Worm (Caenorhabditis elegans) whole organism, L4 larva: ENCODE measurements around the gene clec-125.
A peak's percentile ranks its signal among the peaks of the same experiment; 100 is the strongest.
"Not testable (repeated sequence)": the region's sequence is repeated elsewhere in the genome, so short reads cannot be mapped to it uniquely, and the experiment has no call there.

ENCODE experiments used
- D1046.2 ChIP-seq: fragments of 200-800 bp; sonication (Bioruptor generic); IDR thresholded peaks from 2 replicates; pipeline ENCODE4 v1.3.6; 2022; ENCODE audit warnings: missing genetic modification characterization, missing compliant biosample characterization
- F44E2.7 ChIP-seq: fragments of 200-800 bp; sonication (Bioruptor generic); IDR thresholded peaks from 2 replicates; pipeline ENCODE4 v2.1.2; 2022; ENCODE audit warnings: missing genetic modification characterization, missing compliant biosample characterization
- T26A8.4 ChIP-seq: fragments of 200-800 bp; sonication (Bioruptor generic); IDR thresholded peaks from 2 replicates; pipeline ENCODE4 v1.3.6; 2022; ENCODE audit warnings: missing genetic modification characterization, missing compliant biosample characterization
- Y48G9A.11 ChIP-seq: fragments of 200-800 bp; sonication (Bioruptor generic); IDR thresholded peaks from 2 replicates; pipeline ENCODE4 v1.3.6; 2022; ENCODE audit warnings: missing genetic modification reagents, missing genetic modification characterization, missing compliant biosample characterization
- Y5F2A.4 ChIP-seq: fragments of 200-800 bp; sonication (Bioruptor generic); optimal IDR thresholded peaks from 2 replicates; lab custom pipeline; 2018; ENCODE audit warnings: mild to moderate bottlenecking, missing genetic modification characterization, missing compliant biosample characterization
- aha-1 ChIP-seq: fragments of 150-350 bp; peaks from one replicate; lab custom pipeline; 2014; ENCODE audit warnings: missing biosample characterization, missing genetic modification characterization
- aly-2 ChIP-seq: sonication (generic microtip); optimal IDR thresholded peaks from 2 replicates; lab custom pipeline; 2018; ENCODE audit warnings: missing biosample characterization, missing genetic modification characterization
- ama-1 ChIP-seq: fragments of 150-350 bp; optimal IDR thresholded peaks from 2 replicates; lab custom pipeline; 2014; ENCODE audit warnings: inconsistent platforms, mixed read lengths
- arid-1 ChIP-seq: fragments of 200-800 bp; sonication (Bioruptor generic); conservative IDR thresholded peaks from 2 replicates; pipeline ENCODE4 v1.3.6; 2022; ENCODE audit warnings: missing genetic modification reagents, missing genetic modification characterization, missing compliant biosample characterization
- ceh-28 ChIP-seq: fragments of 150-350 bp; optimal IDR thresholded peaks from 2 replicates; lab custom pipeline; 2014; ENCODE audit warnings: missing biosample characterization, missing genetic modification reagents, missing genetic modification characterization
- ceh-32 ChIP-seq: sonication (generic microtip); optimal IDR thresholded peaks from 2 replicates; lab custom pipeline; 2016; ENCODE audit warnings: mild to moderate bottlenecking, missing genetic modification characterization, missing compliant biosample characterization; ENCODE audit not compliant: poor library complexity
- ctbp-1 ChIP-seq: fragments of 200-800 bp; sonication (Bioruptor generic); IDR thresholded peaks from 2 replicates; pipeline ENCODE4 v1.3.6; 2022; ENCODE audit warnings: missing genetic modification reagents, missing genetic modification characterization, missing compliant biosample characterization
- daf-16 ChIP-seq, 3 experiments: sonication (generic microtip); optimal IDR thresholded peaks; 2 replicates each; lab custom pipeline; 2016 to 2017; ENCODE audit warnings: missing genetic modification characterization in 3 of 3, missing genetic modification reagents in 3 of 3, mild to moderate bottlenecking in 2 of 3, missing compliant biosample characterization in 2 of 3, missing biosample characterization in 1 of 3, moderate library complexity in 1 of 3
- dmd-6 ChIP-seq: fragments of 200-800 bp; sonication (Bioruptor generic); IDR thresholded peaks from 2 replicates; pipeline ENCODE4 v1.3.6; 2022; ENCODE audit warnings: missing genetic modification reagents, missing genetic modification characterization, missing compliant biosample characterization
- dmd-8 ChIP-seq: fragments of 200-800 bp; sonication (Bioruptor generic); IDR thresholded peaks from 2 replicates; pipeline ENCODE4 v1.3.6; 2022; ENCODE audit warnings: missing genetic modification characterization, missing compliant biosample characterization
- duxl-1 ChIP-seq: sonication (generic microtip); optimal IDR thresholded peaks from 2 replicates; lab custom pipeline; 2016; ENCODE audit warnings: mild to moderate bottlenecking, missing genetic modification characterization, moderate library complexity, missing compliant biosample characterization; ENCODE audit not compliant: poor library complexity
- egl-43 ChIP-seq: fragments of 200-800 bp; sonication (Bioruptor generic); IDR thresholded peaks from 2 replicates; pipeline ENCODE4 v1.3.6; 2022; ENCODE audit warnings: missing genetic modification reagents, missing genetic modification characterization, missing compliant biosample characterization
- hlh-11 ChIP-seq: fragments of 200-800 bp; sonication (Bioruptor generic); optimal IDR thresholded peaks from 2 replicates; lab custom pipeline; 2018; ENCODE audit warnings: mild to moderate bottlenecking, missing genetic modification characterization, missing compliant biosample characterization
- lim-7 ChIP-seq: fragments of 200-800 bp; sonication (Bioruptor generic); IDR thresholded peaks from 2 replicates; pipeline ENCODE4 v1.3.6; 2022; ENCODE audit warnings: missing genetic modification characterization, missing compliant biosample characterization
- lin-1 ChIP-seq: fragments of 200-800 bp; sonication (Bioruptor generic); IDR thresholded peaks from 2 replicates; pipeline ENCODE4 v1.3.6; 2022; ENCODE audit warnings: missing genetic modification reagents, missing genetic modification characterization, missing compliant biosample characterization
- lin-13 ChIP-seq: fragments of 150-350 bp; optimal IDR thresholded peaks from 2 replicates; lab custom pipeline; 2014; ENCODE audit warnings: missing biosample characterization, missing genetic modification reagents, missing genetic modification characterization
- lin-15B ChIP-seq: fragments of 150-350 bp; sonication (generic microtip); optimal IDR thresholded peaks from 3 replicates; lab custom pipeline; 2014; ENCODE audit warnings: missing biosample characterization, missing genetic modification characterization
- madf-5 ChIP-seq, 2 experiments: fragments of 200-800 bp; sonication (Bioruptor generic); IDR thresholded peaks; 2 replicates each; pipeline ENCODE4 v1.3.6; 2022; ENCODE audit warnings: missing compliant biosample characterization in 2 of 2, missing genetic modification characterization in 2 of 2
- mdt-29 ChIP-seq: fragments of 200-800 bp; sonication (Bioruptor generic); IDR thresholded peaks from 2 replicates; pipeline ENCODE4 v1.3.6; 2022; ENCODE audit warnings: missing genetic modification reagents, missing genetic modification characterization, missing compliant biosample characterization
- nhr-111 ChIP-seq: fragments of 200-800 bp; sonication (Bioruptor generic); optimal IDR thresholded peaks from 2 replicates; lab custom pipeline; 2018; ENCODE audit warnings: mild to moderate bottlenecking, missing genetic modification characterization, missing compliant biosample characterization
- nhr-237 ChIP-seq: sonication (generic microtip); optimal IDR thresholded peaks from 2 replicates; lab custom pipeline; 2017; ENCODE audit warnings: missing biosample characterization, missing genetic modification characterization
- nhr-41 ChIP-seq: fragments of 200-800 bp; sonication (Bioruptor generic); IDR thresholded peaks from 2 replicates; pipeline ENCODE4 v1.3.6; 2022; ENCODE audit warnings: missing genetic modification reagents, missing genetic modification characterization, missing compliant biosample characterization
- nhr-48 ChIP-seq: sonication (generic microtip); optimal IDR thresholded peaks from 2 replicates; lab custom pipeline; 2016; ENCODE audit warnings: mild to moderate bottlenecking, missing genetic modification characterization, missing compliant biosample characterization
- nhr-76 ChIP-seq: fragments of 150-350 bp; optimal IDR thresholded peaks from 2 replicates; lab custom pipeline; 2014; ENCODE audit warnings: missing biosample characterization, missing genetic modification characterization
- php-3 ChIP-seq: fragments of 200-800 bp; sonication (Bioruptor generic); IDR thresholded peaks from 2 replicates; pipeline ENCODE4 v1.3.6; 2022; ENCODE audit warnings: missing genetic modification reagents, missing genetic modification characterization, missing compliant biosample characterization
- saeg-2 ChIP-seq: fragments of 200-800 bp; sonication (Bioruptor generic); IDR thresholded peaks from 2 replicates; pipeline ENCODE4 v1.3.6; 2022; ENCODE audit warnings: missing genetic modification reagents, missing genetic modification characterization, missing compliant biosample characterization
- snpc-1.2 ChIP-seq: fragments of 200-800 bp; sonication (Bioruptor generic); IDR thresholded peaks from 2 replicates; pipeline ENCODE4 v1.3.6; 2022; ENCODE audit warnings: missing genetic modification reagents, missing genetic modification characterization, missing compliant biosample characterization
- spr-1 ChIP-seq: sonication (generic microtip); optimal IDR thresholded peaks from 2 replicates; lab custom pipeline; 2016; ENCODE audit warnings: mild to moderate bottlenecking, missing genetic modification characterization, missing compliant biosample characterization
- spr-3 ChIP-seq: fragments of 200-800 bp; sonication (Bioruptor generic); optimal IDR thresholded peaks from 2 replicates; lab custom pipeline; 2018; ENCODE audit warnings: mild to moderate bottlenecking, missing genetic modification characterization, missing compliant biosample characterization
- tra-1 ChIP-seq: fragments of 200-800 bp; sonication (Bioruptor generic); IDR thresholded peaks from 2 replicates; pipeline ENCODE4 v1.3.6; 2022; ENCODE audit warnings: missing genetic modification reagents, missing genetic modification characterization, missing compliant biosample characterization
- unc-62 ChIP-seq, 3 experiments: fragments of 150-350 bp in 1 of 3; sonication (generic microtip); optimal IDR thresholded peaks in 2 of 3; peaks in 1 of 3; 1 replicate in 1 of 3; 2 replicates in 2 of 3; lab custom pipeline; 2014 to 2017; ENCODE audit warnings: missing biosample characterization in 3 of 3, missing genetic modification characterization in 3 of 3, missing genetic modification reagents in 3 of 3, missing genotype in 1 of 3
- vab-7 ChIP-seq: fragments of 200-800 bp; sonication (Bioruptor generic); IDR thresholded peaks from 2 replicates; pipeline ENCODE4 v1.3.6; 2022; ENCODE audit warnings: missing genetic modification reagents, missing genetic modification characterization, missing compliant biosample characterization
- zfp-3 ChIP-seq: fragments of 200-800 bp; sonication (Bioruptor generic); conservative IDR thresholded peaks from 2 replicates; pipeline ENCODE4 v1.3.6; 2022; ENCODE audit warnings: missing genetic modification reagents, missing genetic modification characterization, missing compliant biosample characterization
- zip-11 ChIP-seq: fragments of 200-800 bp; sonication (Bioruptor generic); IDR thresholded peaks from 2 replicates; pipeline ENCODE4 v1.3.6; 2022; ENCODE audit warnings: missing genetic modification characterization, missing compliant biosample characterization
- ztf-11 ChIP-seq: fragments of 150-350 bp; optimal IDR thresholded peaks from 2 replicates; lab custom pipeline; 2014; ENCODE audit warnings: missing biosample characterization, missing genetic modification characterization
- ztf-7 ChIP-seq: fragments of 150-350 bp; optimal IDR thresholded peaks from 2 replicates; lab custom pipeline; 2014; ENCODE audit warnings: missing biosample characterization, missing genetic modification characterization

Gene clec-125

ce11 chrII:3560592-3560991, 44.8 kb downstream of the clec-125 start, which contains the start of gene W10G11.1:
W10G11.1 (minus strand) TSS chrII:3560692.
- TF ChIP-seq aha-1 (tag; lab: Kevin White, UChicago): no peak
- TF ChIP-seq snpc-1.2 (GFP tag; lab: Robert Waterston, UW): no peak
- TF ChIP-seq nhr-48 (tag; lab: Kevin White, UChicago): no peak
- no peak for TF ChIP-seq ctbp-1 (GFP tag; lab: Robert Waterston, UW)
- TF ChIP-seq spr-3: no peak
- no peak for TF ChIP-seq daf-16 (GFP tag; optimal IDR thresholded peaks at IDR 0.05; lab: Kevin White, UChicago)
- no peak for TF ChIP-seq daf-16 (tag; optimal IDR thresholded peaks at IDR 0.05; lab: Kevin White, UChicago)
- TF ChIP-seq lim-7: no peak
- TF ChIP-seq ztf-11 (tag; lab: Kevin White, UChicago): no peak
- no peak for TF ChIP-seq dmd-6
- no peak for TF ChIP-seq spr-1 (tag; lab: Kevin White, UChicago)
- TF ChIP-seq egl-43 (GFP tag; lab: Robert Waterston, UW): no peak
- TF ChIP-seq saeg-2 (GFP tag; lab: Robert Waterston, UW): no peak
- no peak for TF ChIP-seq lin-15B
- no peak for TF ChIP-seq php-3
- no peak for TF ChIP-seq Y48G9A.11 (GFP tag; lab: Robert Waterston, UW)

DNA sequence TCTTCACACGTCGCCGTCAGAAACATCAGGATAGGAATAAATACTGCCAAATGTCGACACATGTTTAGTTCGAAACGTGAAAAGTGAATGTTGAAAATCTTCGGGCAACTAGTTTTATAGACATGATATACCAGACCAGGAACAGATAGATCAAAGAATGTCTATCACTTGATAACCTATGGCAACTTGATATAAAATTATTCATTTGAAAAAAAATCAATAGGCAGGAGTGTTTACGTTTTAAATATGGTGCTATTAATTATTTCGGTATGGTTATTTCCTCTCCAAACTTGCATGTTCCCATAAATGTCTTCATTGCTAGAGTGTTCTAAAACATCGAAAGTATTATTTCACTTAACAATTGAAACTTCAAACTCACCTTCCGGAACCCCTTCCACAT, 45.8 kb downstream of the clec-125 start, which contains the start of gene W10G11.2:
Gene W10G11.2 (minus strand): TSS at position 101 of the 400 bp plus-strand sequence.
- TF ChIP-seq F44E2.7 (no peak), nhr-76 (tag; lab: Kevin White, UChicago) (no peak), ceh-32 (no peak)

DNA sequence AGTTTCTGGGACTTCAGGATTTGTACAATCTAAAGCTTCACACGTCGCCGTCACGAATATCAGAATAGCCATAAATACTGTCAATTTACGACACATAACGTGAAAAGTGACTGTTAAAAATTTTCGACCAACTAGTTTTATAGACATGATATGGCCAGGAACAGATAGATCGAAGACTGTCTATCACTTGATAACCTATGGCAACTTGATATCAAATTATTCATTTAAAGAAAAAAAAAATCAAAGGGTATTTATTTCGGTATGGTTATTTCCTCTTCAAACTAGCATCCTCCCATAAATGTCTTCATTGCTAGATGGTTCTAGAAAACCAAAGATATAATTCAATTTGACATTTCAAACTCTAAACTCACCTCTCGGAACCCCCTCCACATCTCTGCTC, 46.6 kb downstream of the clec-125 start, which contains the start of gene W10G11.3:
Gene W10G11.3 (minus strand): TSS at position 101 of the 400 bp plus-strand sequence.
- TF ChIP-seq zip-11 (no peak), ama-1 (lab: Kevin White, UChicago) (no peak), dmd-8 (GFP tag; lab: Robert Waterston, UW) (no peak), nhr-237 (tag; lab: Kevin White, UChicago) (no peak), mdt-29 (GFP tag; lab: Robert Waterston, UW) (no peak), duxl-1 (tag; lab: Kevin White, UChicago) (no peak), ztf-11 (tag; lab: Kevin White, UChicago) (no peak), vab-7 (GFP tag; lab: Robert Waterston, UW) (no peak), dmd-6 (no peak), unc-62 (GFP tag; optimal IDR thresholded peaks at IDR 0.05 in 1 of 2; lab: Kevin White, UChicago) (no peak), unc-62 (tag; optimal IDR thresholded peaks at IDR 0.05; lab: Kevin White, UChicago) (no peak), ztf-7 (tag; lab: Kevin White, UChicago) (no peak), nhr-111 (no peak)
- TF ChIP-seq, all 104 proteins: peak for 0

- no peak for TF ChIP-seq ceh-28 (tag; lab: Kevin White, UChicago)
- TF ChIP-seq duxl-1 (tag; lab: Kevin White, UChicago): no peak
- TF ChIP-seq aly-2 (tag; lab: Kevin White, UChicago): no peak
- peak in 1 of 2 experiments; percentile 91 for TF ChIP-seq unc-62 (GFP tag; optimal IDR thresholded peaks at IDR 0.05 in 1 of 2; lab: Kevin White, UChicago)
- no peak for TF ChIP-seq unc-62 (tag; optimal IDR thresholded peaks at IDR 0.05; lab: Kevin White, UChicago)
- no peak for TF ChIP-seq ama-1 (lab: Kevin White, UChicago)
- TF ChIP-seq, all 104 proteins: peak for 1
These were observed 51.3 kb downstream of the clec-125 start for ce11 chrII:3567066-3567465.

ce11 chrII:3567576-3567975, 51.8 kb downstream of the clec-125 start:
- TF ChIP-seq arid-1 (GFP tag; lab: Robert Waterston, UW) (peak; percentile 79), egl-43 (GFP tag; lab: Robert Waterston, UW) (peak; percentile 94), T26A8.4 (GFP tag; lab: Robert Waterston, UW) (peak; percentile 67), D1046.2 (GFP tag; lab: Robert Waterston, UW) (0 out of 2 replicates have a peak, but pooled peaks have one; percentile 80), unc-62 (GFP tag; optimal IDR thresholded peaks at IDR 0.05 in 1 of 2; lab: Kevin White, UChicago) (peak in 1 of 2 experiments; percentile 66), php-3 (0 out of 2 replicates have a peak, but pooled peaks have one; percentile 29), tra-1 (GFP tag; lab: Robert Waterston, UW) (peak; percentile 54; the same call in 1 of the 2 replicates), zfp-3 (GFP tag; lab: Robert Waterston, UW) (peak; percentile 77), hlh-11 (tag; lab: Kevin White, UChicago) (peak; percentile 46), spr-3 (peak; percentile 19), dmd-6 (peak; percentile 59), lin-13 (peak; percentile 55), nhr-41 (GFP tag; lab: Robert Waterston, UW) (peak; percentile 59; the same call in 1 of the 2 replicates), Y5F2A.4 (GFP tag; lab: Kevin White, UChicago) (peak; percentile 52), lin-1 (GFP tag; lab: Robert Waterston, UW) (0 out of 2 replicates have a peak, but pooled peaks have one; percentile 43), madf-5 (GFP tag; IDR thresholded peaks at IDR 0.05; lab: Robert Waterston, UW) (peak; percentile 20 to 83; a peak in 2 of 4 replicates), snpc-1.2 (GFP tag; lab: Robert Waterston, UW) (peak; percentile 86), nhr-48 (tag; lab: Kevin White, UChicago) (peak; percentile 55), saeg-2 (GFP tag; lab: Robert Waterston, UW) (peak; percentile 73; the same call in 1 of the 2 replicates)
- not testable (repeated sequence) for TF ChIP-seq unc-62 (tag; optimal IDR thresholded peaks at IDR 0.05; lab: Kevin White, UChicago)
